Worm (Caenorhabditis elegans) whole organism, L4 larva: ENCODE measurements around the gene sri-38.

Experiments used
- F10B5.3 ChIP-seq: sonication (generic microtip); optimal IDR thresholded peaks from 2 replicates; lab custom pipeline; 2016; ENCODE audit warnings: mild to moderate bottlenecking, missing genetic modification characterization, missing compliant biosample characterization
- F26F4.8 ChIP-seq: fragments of 200-800 bp; sonication (Bioruptor generic); conservative IDR thresholded peaks from 2 replicates; pipeline ENCODE4 v1.3.6; 2022; ENCODE audit warnings: missing genetic modification characterization, missing compliant biosample characterization
- R02D3.7 ChIP-seq: fragments of 150-350 bp; sonication (generic microtip); optimal IDR thresholded peaks from 3 replicates; lab custom pipeline; 2014; ENCODE audit warnings: missing biosample characterization, missing genetic modification characterization
- Y48G9A.11 ChIP-seq: fragments of 200-800 bp; sonication (Bioruptor generic); IDR thresholded peaks from 2 replicates; pipeline ENCODE4 v1.3.6; 2022; ENCODE audit warnings: missing genetic modification reagents, missing genetic modification characterization, missing compliant biosample characterization
- ZK546.5 ChIP-seq, 2 experiments: sonication (generic microtip); optimal IDR thresholded peaks; 2 replicates each; lab custom pipeline; 2017; ENCODE audit warnings: missing biosample characterization in 2 of 2, missing genetic modification characterization in 2 of 2
- aha-1 ChIP-seq: fragments of 150-350 bp; peaks from one replicate; lab custom pipeline; 2014; ENCODE audit warnings: missing biosample characterization, missing genetic modification characterization
- daf-12 ChIP-seq: fragments of 150-350 bp; optimal IDR thresholded peaks from 2 replicates; lab custom pipeline; 2014; ENCODE audit warnings: missing biosample characterization, missing genetic modification reagents, missing genetic modification characterization
- daf-16 ChIP-seq, 3 experiments: sonication (generic microtip); optimal IDR thresholded peaks; 2 replicates each; lab custom pipeline; 2016 to 2017; ENCODE audit warnings: missing genetic modification characterization in 3 of 3, missing genetic modification reagents in 3 of 3, mild to moderate bottlenecking in 2 of 3, missing compliant biosample characterization in 2 of 3, missing biosample characterization in 1 of 3, moderate library complexity in 1 of 3
- dmd-6 ChIP-seq: fragments of 200-800 bp; sonication (Bioruptor generic); IDR thresholded peaks from 2 replicates; pipeline ENCODE4 v1.3.6; 2022; ENCODE audit warnings: missing genetic modification reagents, missing genetic modification characterization, missing compliant biosample characterization
- dmd-9 ChIP-seq: fragments of 200-800 bp; sonication (Bioruptor generic); IDR thresholded peaks from 2 replicates; pipeline ENCODE4 v1.3.6; 2022; ENCODE audit warnings: missing genetic modification reagents, missing genetic modification characterization, missing compliant biosample characterization
- egl-43 ChIP-seq: fragments of 200-800 bp; sonication (Bioruptor generic); IDR thresholded peaks from 2 replicates; pipeline ENCODE4 v1.3.6; 2022; ENCODE audit warnings: missing genetic modification reagents, missing genetic modification characterization, missing compliant biosample characterization
- hlh-11 ChIP-seq: fragments of 200-800 bp; sonication (Bioruptor generic); optimal IDR thresholded peaks from 2 replicates; lab custom pipeline; 2018; ENCODE audit warnings: mild to moderate bottlenecking, missing genetic modification characterization, missing compliant biosample characterization
- lin-1 ChIP-seq: fragments of 200-800 bp; sonication (Bioruptor generic); IDR thresholded peaks from 2 replicates; pipeline ENCODE4 v1.3.6; 2022; ENCODE audit warnings: missing genetic modification reagents, missing genetic modification characterization, missing compliant biosample characterization
- lin-29 ChIP-seq: fragments of 200-800 bp; sonication (Bioruptor generic); IDR thresholded peaks from 2 replicates; pipeline ENCODE4 v1.3.6; 2022; ENCODE audit warnings: missing genetic modification reagents, missing genetic modification characterization, missing compliant biosample characterization
- madf-5 ChIP-seq, 2 experiments: fragments of 200-800 bp; sonication (Bioruptor generic); IDR thresholded peaks; 2 replicates each; pipeline ENCODE4 v1.3.6; 2022; ENCODE audit warnings: missing compliant biosample characterization in 2 of 2, missing genetic modification characterization in 2 of 2
- madf-9 ChIP-seq: fragments of 200-800 bp; sonication (Bioruptor generic); conservative IDR thresholded peaks from 2 replicates; pipeline ENCODE4 v1.3.6; 2022; ENCODE audit warnings: missing genetic modification reagents, missing genetic modification characterization, missing compliant biosample characterization
- mes-2 ChIP-seq: sonication (generic microtip); optimal IDR thresholded peaks from 2 replicates; lab custom pipeline; 2016; ENCODE audit warnings: missing genotype, mild to moderate bottlenecking, missing genetic modification characterization, missing compliant biosample characterization; ENCODE audit not compliant: poor library complexity, severe bottlenecking
- nhr-10 ChIP-seq: fragments of 150-350 bp; optimal IDR thresholded peaks from 2 replicates; lab custom pipeline; 2014; ENCODE audit warnings: missing biosample characterization, missing genetic modification characterization
- nhr-48 ChIP-seq: sonication (generic microtip); optimal IDR thresholded peaks from 2 replicates; lab custom pipeline; 2016; ENCODE audit warnings: mild to moderate bottlenecking, missing genetic modification characterization, missing compliant biosample characterization
- nhr-6 ChIP-seq: fragments of 150-350 bp; optimal IDR thresholded peaks from 2 replicates; lab custom pipeline; 2014; ENCODE audit warnings: missing biosample characterization, missing genetic modification characterization
- pqm-1 ChIP-seq: sonication (generic microtip); optimal IDR thresholded peaks from 2 replicates; lab custom pipeline; 2017; ENCODE audit warnings: missing biosample characterization, missing genetic modification characterization
- set-16 ChIP-seq: fragments of 200-800 bp; sonication (Bioruptor generic); IDR thresholded peaks from 2 replicates; pipeline ENCODE4 v1.3.6; 2022; ENCODE audit warnings: missing genetic modification reagents, missing genetic modification characterization, missing compliant biosample characterization
- skn-1 ChIP-seq: fragments of 150-350 bp; optimal IDR thresholded peaks from 2 replicates; lab custom pipeline; 2014; ENCODE audit warnings: missing biosample characterization, missing genetic modification characterization
- snpc-1.2 ChIP-seq: fragments of 200-800 bp; sonication (Bioruptor generic); IDR thresholded peaks from 2 replicates; pipeline ENCODE4 v1.3.6; 2022; ENCODE audit warnings: missing genetic modification reagents, missing genetic modification characterization, missing compliant biosample characterization
- snpc-4 ChIP-seq: fragments of 150-350 bp; optimal IDR thresholded peaks from 2 replicates; lab custom pipeline; 2014; ENCODE audit warnings: missing biosample characterization, missing genetic modification characterization
- spr-1 ChIP-seq: sonication (generic microtip); optimal IDR thresholded peaks from 2 replicates; lab custom pipeline; 2016; ENCODE audit warnings: mild to moderate bottlenecking, missing genetic modification characterization, missing compliant biosample characterization
- spr-3 ChIP-seq: fragments of 200-800 bp; sonication (Bioruptor generic); optimal IDR thresholded peaks from 2 replicates; lab custom pipeline; 2018; ENCODE audit warnings: mild to moderate bottlenecking, missing genetic modification characterization, missing compliant biosample characterization
- tra-1 ChIP-seq: fragments of 200-800 bp; sonication (Bioruptor generic); IDR thresholded peaks from 2 replicates; pipeline ENCODE4 v1.3.6; 2022; ENCODE audit warnings: missing genetic modification reagents, missing genetic modification characterization, missing compliant biosample characterization
- unc-62 ChIP-seq, 3 experiments: fragments of 150-350 bp in 1 of 3; sonication (generic microtip); optimal IDR thresholded peaks in 2 of 3; peaks in 1 of 3; 1 replicate in 1 of 3; 2 replicates in 2 of 3; lab custom pipeline; 2014 to 2017; ENCODE audit warnings: missing biosample characterization in 3 of 3, missing genetic modification characterization in 3 of 3, missing genetic modification reagents in 3 of 3, missing genotype in 1 of 3
- zfp-2 ChIP-seq: sonication (generic microtip); optimal IDR thresholded peaks from 2 replicates; lab custom pipeline; 2016; ENCODE audit warnings: mild to moderate bottlenecking, missing genetic modification characterization, missing compliant biosample characterization
- zfp-3 ChIP-seq: fragments of 200-800 bp; sonication (Bioruptor generic); conservative IDR thresholded peaks from 2 replicates; pipeline ENCODE4 v1.3.6; 2022; ENCODE audit warnings: missing genetic modification reagents, missing genetic modification characterization, missing compliant biosample characterization

sri-38 gene

DNA sequence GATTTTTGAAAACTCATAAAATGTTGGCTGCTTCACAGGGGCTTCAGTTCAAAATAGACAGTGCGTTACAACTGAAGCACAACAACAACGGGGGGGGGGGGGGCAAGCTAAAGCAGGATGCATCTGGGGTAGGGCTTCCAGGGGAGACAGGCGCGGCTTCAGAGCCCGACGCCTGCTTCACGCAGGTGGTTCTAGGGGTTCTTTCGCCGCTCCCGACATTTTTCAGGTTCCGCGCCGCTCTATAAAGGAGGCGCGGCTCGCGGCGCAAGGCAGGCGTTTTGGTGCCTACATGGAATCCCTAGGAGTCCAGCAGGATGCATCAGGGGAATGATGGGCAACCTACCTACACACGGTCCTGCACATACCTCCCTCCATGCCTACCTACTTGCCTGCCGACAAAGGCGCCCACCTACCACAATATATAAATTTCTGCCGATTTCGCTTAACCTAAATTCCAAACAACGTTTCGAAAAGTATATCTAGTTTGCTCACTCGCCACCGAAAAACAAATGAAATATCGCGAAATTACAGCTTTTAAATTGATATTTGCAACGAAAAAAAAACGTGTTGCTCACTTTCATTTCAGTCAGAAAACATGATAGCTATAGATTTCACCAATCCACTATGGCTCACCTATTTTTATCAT, 16.6 kb downstream of the sri-38 start, which contains the start of gene sri-71:
sri-71 (plus strand) TSS at position 596 of the 646 bp plus-strand sequence.
- TF ChIP-seq egl-43 (GFP tag; lab: Robert Waterston, UW) = peak; percentile 65; the same call in 1 of the 2 replicates
- TF ChIP-seq set-16 (GFP tag; lab: Robert Waterston, UW) = peak; percentile 93
- TF ChIP-seq snpc-4 (tag; lab: Kevin White, UChicago) = no peak
- peak; percentile 10 for TF ChIP-seq aha-1 (tag; lab: Kevin White, UChicago)

DNA sequence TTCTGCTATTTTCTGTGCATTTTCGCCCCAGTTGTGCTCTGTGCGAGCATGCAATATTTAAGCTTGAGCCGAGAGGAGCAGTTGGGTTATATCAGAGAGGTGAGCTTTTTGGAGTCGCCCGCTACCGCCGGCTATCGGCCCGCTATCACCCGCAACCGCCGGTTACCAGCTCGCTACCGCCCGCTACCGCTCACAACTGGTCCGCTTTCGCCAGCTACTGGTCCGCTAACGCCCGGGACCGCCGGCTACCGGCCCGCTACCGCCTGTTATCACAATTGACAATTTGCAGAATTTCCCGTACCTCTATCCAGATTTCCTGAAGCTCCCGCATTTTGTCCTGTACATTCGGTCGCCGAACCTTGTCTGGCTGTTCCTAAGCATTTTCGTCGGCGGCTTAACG, 17.7 kb downstream of the sri-38 start:
- TF ChIP-seq snpc-1.2 (GFP tag; lab: Robert Waterston, UW) (no peak), F26F4.8 (GFP tag; lab: Robert Waterston, UW) (0 out of 2 replicates have a peak, but pooled peaks have one; percentile 26), set-16 (GFP tag; lab: Robert Waterston, UW) (peak; percentile 91), egl-43 (GFP tag; lab: Robert Waterston, UW) (peak; percentile 67; the same call in 1 of the 2 replicates)

DNA sequence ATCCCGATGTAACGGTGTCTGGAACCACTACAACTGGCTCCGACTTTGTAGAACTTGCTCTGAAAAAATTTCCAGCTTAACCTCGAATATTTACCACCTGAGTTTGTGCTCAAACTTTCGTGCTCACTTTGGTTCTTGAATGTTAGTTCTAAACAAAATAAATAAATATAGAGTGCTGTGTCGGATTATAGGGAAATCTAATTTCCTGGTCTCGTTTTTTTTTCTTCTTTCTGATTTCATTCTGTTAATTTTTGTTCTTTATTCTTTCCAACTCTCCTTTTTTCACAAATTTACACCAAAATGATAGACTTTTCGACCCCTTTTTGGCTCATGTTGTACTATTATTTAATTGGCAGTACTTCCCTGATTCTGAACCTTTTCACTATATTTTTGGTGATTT, 18.6 kb downstream of the sri-38 start, which contains the start of gene sri-37:
sri-37 (plus strand) TSS at position 301 of the 400 bp plus-strand sequence.
- TF ChIP-seq ZK546.5 (tag; optimal IDR thresholded peaks at IDR 0.05; lab: Kevin White, UChicago) (no peak), spr-3 (GFP tag; lab: Kevin White, UChicago) (no peak), madf-9 (GFP tag; lab: Robert Waterston, UW) (no peak), nhr-6 (tag; lab: Kevin White, UChicago) (no peak), aha-1 (tag; lab: Kevin White, UChicago) (no peak), unc-62 (GFP tag; optimal IDR thresholded peaks at IDR 0.05 in 1 of 2; lab: Kevin White, UChicago) (no peak), unc-62 (tag; optimal IDR thresholded peaks at IDR 0.05; lab: Kevin White, UChicago) (no peak), dmd-6 (no peak), Y48G9A.11 (no peak), nhr-48 (no peak), skn-1 (tag; lab: Kevin White, UChicago) (no peak), pqm-1 (tag; lab: Kevin White, UChicago) (no peak), egl-43 (GFP tag; lab: Robert Waterston, UW) (no peak), daf-12 (tag; lab: Kevin White, UChicago) (no peak), lin-1 (no peak), tra-1 (GFP tag; lab: Robert Waterston, UW) (no peak), dmd-9 (GFP tag; lab: Robert Waterston, UW) (no peak)

DNA sequence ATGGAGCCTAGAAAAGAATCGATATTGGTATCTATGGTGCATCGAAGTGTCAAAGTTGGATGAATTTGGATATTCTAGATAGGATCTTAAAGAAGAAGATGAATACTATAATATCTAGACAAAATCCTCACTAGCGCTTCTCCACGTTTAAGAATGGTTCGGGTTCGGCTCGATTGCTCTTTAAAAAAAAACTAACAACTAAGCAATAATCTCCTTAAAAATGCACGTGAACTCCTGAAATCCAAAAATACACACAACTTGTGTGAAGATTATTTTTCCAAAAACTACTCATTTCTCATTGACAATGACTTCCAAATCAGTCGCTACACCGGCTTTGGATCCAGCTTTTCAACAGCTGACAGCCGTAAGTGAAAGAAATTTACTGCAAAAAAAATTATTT, 20.5 kb downstream of the sri-38 start, which contains the start of gene D2062.1:
D2062.1 (plus strand) TSS at position 301 of the 400 bp plus-strand sequence.
- TF ChIP-seq lin-29 (no peak), zfp-3 (GFP tag; lab: Robert Waterston, UW) (no peak), spr-1 (no peak), snpc-1.2 (GFP tag; lab: Robert Waterston, UW) (no peak), F10B5.3 (tag; lab: Kevin White, UChicago) (no peak), F26F4.8 (GFP tag; lab: Robert Waterston, UW) (no peak), hlh-11 (tag; lab: Kevin White, UChicago) (no peak), daf-16 (GFP tag; optimal IDR thresholded peaks at IDR 0.05; lab: Kevin White, UChicago) (no peak), daf-16 (tag; optimal IDR thresholded peaks at IDR 0.05; lab: Kevin White, UChicago) (no peak), mes-2 (no peak), zfp-2 (tag; lab: Kevin White, UChicago) (no peak), madf-5 (GFP tag; IDR thresholded peaks at IDR 0.05; lab: Robert Waterston, UW) (no peak), R02D3.7 (tag; lab: Kevin White, UChicago) (no peak)

DNA sequence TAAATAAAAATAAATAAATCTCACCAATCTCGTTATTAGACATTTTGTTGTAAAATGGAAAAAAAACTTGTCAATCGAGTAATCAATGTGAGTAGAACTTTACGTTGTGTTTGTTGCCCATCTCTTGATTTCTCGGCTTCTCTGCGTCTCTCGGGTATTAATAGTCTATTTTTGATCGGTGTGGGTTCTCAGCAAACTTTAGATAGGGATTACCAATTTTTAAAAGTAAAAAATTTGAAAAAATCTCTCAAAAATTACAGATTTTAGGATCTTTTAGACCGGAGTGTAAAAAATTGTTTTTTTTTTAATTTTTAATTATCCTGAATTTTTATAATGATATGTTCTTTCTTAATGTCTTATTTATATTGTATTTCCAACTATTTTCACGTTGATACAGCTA, 26.7 kb downstream of the sri-38 start, which contains the start of gene F22E5.21:
F22E5.21 (minus strand) TSS at position 101 of the 400 bp plus-strand sequence.
- TF ChIP-seq pqm-1 (tag; lab: Kevin White, UChicago) (no peak), ZK546.5 (tag; optimal IDR thresholded peaks at IDR 0.05; lab: Kevin White, UChicago) (no peak), nhr-10 (tag; lab: Kevin White, UChicago) (no peak)
